Fruit fly (Drosophila melanogaster) whole organism, pupa: ENCODE data around the gene CG8765.

Experiments used
- CG10348 ChIP-seq: fragments of 200-800 bp; sonication (Bioruptor generic); IDR thresholded peaks from 2 replicates; pipeline ENCODE4 v1.3.6; 2022; ENCODE audit warnings: missing biosample characterization, missing genetic modification characterization
- CG12605 ChIP-seq: fragments of 200-800 bp; sonication (Bioruptor generic); IDR thresholded peaks from 2 replicates; pipeline ENCODE4 v1.3.6; 2022; ENCODE audit warnings: missing biosample characterization, missing genetic modification characterization
- CG13204 ChIP-seq: fragments of 200-800 bp; sonication (Bioruptor generic); optimal IDR thresholded peaks from 2 replicates; lab custom pipeline; 2018; ENCODE audit warnings: missing biosample characterization, mild to moderate bottlenecking, missing genetic modification characterization, moderate library complexity
- CG14655 ChIP-seq: fragments of 200-800 bp; sonication (Bioruptor generic); optimal IDR thresholded peaks from 3 replicates; lab custom pipeline; 2017; ENCODE audit warnings: mild to moderate bottlenecking, missing biosample characterization, missing genetic modification reagents, missing genetic modification characterization
- CG15710 ChIP-seq: fragments of 200-800 bp; sonication (Bioruptor generic); optimal IDR thresholded peaks from 2 replicates; lab custom pipeline; 2018; ENCODE audit warnings: missing biosample characterization, mild to moderate bottlenecking, missing genetic modification characterization, moderate library complexity
- CG17806 ChIP-seq: fragments of 200-800 bp; sonication (Bioruptor generic); optimal IDR thresholded peaks from 2 replicates; lab custom pipeline; 2018; ENCODE audit warnings: missing biosample characterization, mild to moderate bottlenecking, missing genetic modification characterization, moderate library complexity
- CG32121 ChIP-seq: fragments of 200-800 bp; sonication (Bioruptor generic); IDR thresholded peaks from 2 replicates; pipeline ENCODE4 v1.3.6; 2022; ENCODE audit warnings: missing biosample characterization, missing genetic modification characterization
- CG34367 ChIP-seq: fragments of 200-800 bp; sonication (Bioruptor generic); optimal IDR thresholded peaks from 2 replicates; lab custom pipeline; 2018; ENCODE audit warnings: missing biosample characterization, mild to moderate bottlenecking, missing genetic modification characterization
- CG4496 ChIP-seq: fragments of 200-800 bp; sonication (Bioruptor generic); IDR thresholded peaks from 3 replicates; pipeline ENCODE4 v1.3.6; 2022; ENCODE audit warnings: missing biosample characterization, missing genetic modification characterization
- CG8159 ChIP-seq: fragments of 200-800 bp; sonication (Bioruptor generic); optimal IDR thresholded peaks from 3 replicates; lab custom pipeline; 2018; ENCODE audit warnings: missing biosample characterization, mild to moderate bottlenecking, missing genetic modification characterization, moderate library complexity
- CG8301 ChIP-seq: fragments of 200-800 bp; sonication (Bioruptor generic); optimal IDR thresholded peaks from 2 replicates; lab custom pipeline; 2018; ENCODE audit warnings: missing biosample characterization, mild to moderate bottlenecking, missing genetic modification characterization
- CG9948 ChIP-seq: fragments of 200-800 bp; sonication (Bioruptor generic); optimal IDR thresholded peaks from 2 replicates; lab custom pipeline; 2018; ENCODE audit warnings: missing biosample characterization, mild to moderate bottlenecking, missing genetic modification characterization, moderate library complexity
- D1 ChIP-seq: fragments of 200-800 bp; sonication (Bioruptor generic); optimal IDR thresholded peaks from 2 replicates; lab custom pipeline; 2018; ENCODE audit warnings: missing biosample characterization, mild to moderate bottlenecking, missing genetic modification characterization, moderate library complexity
- EcR ChIP-seq: fragments of 200-800 bp; sonication (Bioruptor generic); optimal IDR thresholded peaks from 3 replicates; lab custom pipeline; 2019; ENCODE audit warnings: missing biosample characterization, missing genetic modification characterization, mild to moderate bottlenecking, moderate library complexity, missing genetic modification reagents
- Ets98B ChIP-seq: fragments of 200-800 bp; sonication (Bioruptor generic); IDR thresholded peaks from 2 replicates; pipeline ENCODE4 v1.3.6; 2022; ENCODE audit warnings: missing biosample characterization, missing genetic modification characterization
- Pif1A ChIP-seq: fragments of 200-800 bp; sonication (Bioruptor generic); optimal IDR thresholded peaks from 3 replicates; lab custom pipeline; 2016; ENCODE audit warnings: missing biosample characterization, missing genetic modification characterization
- Pif1B ChIP-seq: fragments of 200-800 bp; sonication (Bioruptor generic); optimal IDR thresholded peaks from 3 replicates; lab custom pipeline; 2016; ENCODE audit warnings: missing biosample characterization, missing genetic modification characterization
- Snoo ChIP-seq: fragments of 200-800 bp; sonication (Bioruptor generic); optimal IDR thresholded peaks from 3 replicates; lab custom pipeline; 2017; ENCODE audit warnings: missing biosample characterization, mild to moderate bottlenecking, missing genetic modification characterization, inconsistent platforms
- fd96Ca ChIP-seq: fragments of 200-800 bp; sonication (Bioruptor generic); IDR thresholded peaks from 3 replicates; pipeline ENCODE4 v1.3.6; 2022; ENCODE audit warnings: missing biosample characterization, missing genetic modification characterization
- gl ChIP-seq: fragments of 200-800 bp; sonication (Bioruptor generic); optimal IDR thresholded peaks from 2 replicates; lab custom pipeline; 2018; ENCODE audit warnings: missing biosample characterization, mild to moderate bottlenecking, missing genetic modification characterization
- rn ChIP-seq: fragments of 200-800 bp; sonication (Bioruptor generic); IDR thresholded peaks from 2 replicates; pipeline ENCODE4 v1.3.6; 2022; ENCODE audit warnings: missing biosample characterization, missing genetic modification characterization

Gene CG8765

DNA sequence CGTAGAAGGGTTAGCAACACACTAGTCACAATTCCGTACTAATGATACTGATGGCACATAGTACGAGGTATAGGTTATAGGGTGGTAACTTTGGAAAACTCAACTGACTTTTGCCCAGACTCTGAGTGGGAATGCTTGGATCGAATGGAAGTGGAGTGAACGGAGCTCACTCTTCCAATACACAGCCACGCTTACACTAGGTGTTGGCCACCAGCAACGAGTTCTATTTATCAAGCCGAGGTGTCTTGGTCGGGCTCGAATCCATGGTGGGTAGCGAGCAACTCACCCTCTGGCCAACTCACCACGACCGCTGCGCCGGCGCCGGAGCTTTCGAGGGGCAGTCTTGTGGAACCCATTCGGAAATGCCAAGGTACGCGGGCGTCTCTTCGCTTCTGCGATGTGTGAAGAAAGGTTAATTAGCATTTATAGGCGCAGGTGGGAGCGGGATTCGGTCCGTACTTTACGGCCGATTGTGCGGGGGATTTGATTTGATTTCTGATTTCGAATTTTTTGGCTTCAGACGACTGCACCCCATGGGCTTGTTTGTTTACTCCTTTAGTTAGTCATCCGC is 8.0 kb upstream of the CG8765 start, which contains the start of gene verm:
TSS of gene verm (minus strand) at position 204 of the 571 bp plus-strand sequence.
- TF ChIP-seq CG13204 (GFP tag; lab: Kevin White, UChicago) (peak; percentile 14), rn (GFP tag; lab: Robert Waterston, UW) (no peak), gl (no peak), CG32121 (GFP tag; lab: Robert Waterston, UW) (no peak), Snoo (tag; lab: Kevin White, UChicago) (no peak), CG4496 (GFP tag; lab: Robert Waterston, UW) (0 out of 3 replicates have a peak, but pooled peaks have one; percentile 36), CG12605 (GFP tag; lab: Robert Waterston, UW) (peak; percentile 26; the same call in 1 of the 2 replicates), Ets98B (GFP tag; lab: Robert Waterston, UW) (peak; percentile 28; the same call in 1 of the 2 replicates)
- TF ChIP-seq, all 21 proteins: peak for 4

DNA sequence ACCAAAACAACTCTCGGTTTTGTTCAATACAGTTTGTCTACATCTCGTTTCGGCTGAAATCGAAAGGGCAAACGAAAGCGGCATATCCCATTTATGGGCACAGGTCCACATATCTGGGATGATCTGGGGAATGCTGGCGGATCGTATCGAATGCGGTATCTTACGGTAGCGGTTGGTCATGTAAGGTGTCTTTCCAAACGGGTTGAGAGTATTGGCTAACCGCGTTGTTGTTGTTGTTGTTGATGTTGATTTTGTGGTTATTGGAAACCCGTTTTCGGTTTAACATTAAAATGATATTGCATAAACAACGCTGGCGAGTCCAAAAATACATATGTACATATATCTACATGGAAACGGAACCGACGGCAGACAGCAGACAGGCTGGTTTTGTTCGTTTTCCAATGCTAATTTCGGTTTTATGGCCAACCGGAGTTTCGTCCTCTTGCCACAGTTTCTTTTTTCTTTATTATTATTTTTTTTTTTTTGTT is 7.0 kb upstream of the CG8765 start:
- TF ChIP-seq CG12605 (GFP tag; lab: Robert Waterston, UW) = no peak
- 0 out of 3 replicates have a peak, but pooled peaks have one; percentile 48 for TF ChIP-seq fd96Ca (GFP tag; lab: Robert Waterston, UW)
- TF ChIP-seq CG9948 = no peak
- TF ChIP-seq CG34367 (tag; lab: Kevin White, UChicago) = no peak
- no peak for TF ChIP-seq CG17806 (tag; lab: Kevin White, UChicago)
- TF ChIP-seq CG4496 (GFP tag; lab: Robert Waterston, UW) = peak; percentile 19; the same call in 2 of the 3 replicates
- TF ChIP-seq rn (GFP tag; lab: Robert Waterston, UW) = no peak
- peak; percentile 16 for TF ChIP-seq Pif1B (GFP tag; lab: Kevin White, UChicago)
- TF ChIP-seq CG8159 (tag; lab: Kevin White, UChicago) = no peak
- TF ChIP-seq CG13204 (GFP tag; lab: Kevin White, UChicago) = peak; percentile 5
- TF ChIP-seq gl = no peak
- peak; percentile 80 for TF ChIP-seq CG8301 (tag; lab: Kevin White, UChicago)
- TF ChIP-seq Ets98B (GFP tag; lab: Robert Waterston, UW) = peak; percentile 54; the same call in 1 of the 2 replicates
- no peak for TF ChIP-seq Pif1A (GFP tag; lab: Kevin White, UChicago)
- TF ChIP-seq CG14655 (GFP tag; lab: Kevin White, UChicago) = no peak
- no peak for TF ChIP-seq Snoo (tag; lab: Kevin White, UChicago)
- no peak for TF ChIP-seq D1
- TF ChIP-seq CG10348 (GFP tag; lab: Robert Waterston, UW) = no peak
- TF ChIP-seq CG15710 (tag; lab: Kevin White, UChicago) = no peak
- TF ChIP-seq CG32121 (GFP tag; lab: Robert Waterston, UW) = no peak
- TF ChIP-seq EcR = peak; percentile 50
- TF ChIP-seq, all 21 proteins: peak for 7

DNA sequence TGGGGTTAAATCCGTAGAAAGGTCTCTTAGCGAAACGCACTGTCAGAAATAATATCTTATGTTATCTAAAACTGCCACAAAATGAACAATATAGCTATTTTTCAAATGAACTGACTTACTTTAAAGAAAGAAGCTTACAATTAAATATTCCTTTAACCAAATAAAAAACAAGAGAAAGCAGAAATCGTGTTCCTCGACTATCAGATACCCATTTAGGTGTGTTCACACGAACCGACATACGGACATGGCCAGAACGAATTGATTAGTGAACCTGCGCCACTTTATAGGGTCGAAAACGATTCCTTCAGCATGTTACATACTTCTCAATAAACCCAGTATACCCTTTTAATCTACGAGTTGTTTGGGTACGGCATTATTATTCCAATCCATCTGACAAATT is 3.6 kb downstream of the CG8765 start:
- TF ChIP-seq CG10348 (GFP tag; lab: Robert Waterston, UW) (no peak), CG4496 (GFP tag; lab: Robert Waterston, UW) (no peak), CG34367 (tag; lab: Kevin White, UChicago) (no peak), Pif1B (GFP tag; lab: Kevin White, UChicago) (no peak), CG14655 (GFP tag; lab: Kevin White, UChicago) (no peak), fd96Ca (GFP tag; lab: Robert Waterston, UW) (no peak), CG13204 (GFP tag; lab: Kevin White, UChicago) (no peak), CG8301 (tag; lab: Kevin White, UChicago) (no peak), CG17806 (tag; lab: Kevin White, UChicago) (no peak), Ets98B (GFP tag; lab: Robert Waterston, UW) (no peak), CG15710 (tag; lab: Kevin White, UChicago) (no peak), CG8159 (tag; lab: Kevin White, UChicago) (no peak), EcR (no peak), gl (no peak), rn (GFP tag; lab: Robert Waterston, UW) (no peak), CG9948 (no peak), Snoo (tag; lab: Kevin White, UChicago) (no peak)

DNA sequence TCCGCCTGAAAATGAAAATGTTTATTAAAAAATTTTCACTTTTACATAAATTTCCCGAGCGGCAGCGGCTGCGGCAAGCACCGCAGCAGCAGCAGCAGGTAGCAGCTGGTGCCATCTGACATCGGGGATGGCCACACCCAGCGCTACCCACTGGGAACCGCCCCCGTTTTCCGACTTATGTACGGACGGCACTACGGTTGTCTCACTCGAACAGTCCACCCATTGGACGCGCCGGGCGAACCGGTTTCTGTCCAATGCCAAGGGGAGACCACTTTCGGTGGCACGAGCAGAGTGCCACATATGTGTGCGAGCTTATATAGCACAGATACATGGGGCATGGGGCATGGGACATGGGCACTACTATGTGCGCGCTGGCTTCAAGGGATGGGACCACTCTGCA is 4.3 kb downstream of the CG8765 start:
- TF ChIP-seq CG4496 (GFP tag; lab: Robert Waterston, UW) = 0 out of 3 replicates have a peak, but pooled peaks have one; percentile 12
- TF ChIP-seq D1 = no peak
- TF ChIP-seq, all 21 proteins: peak for 1

DNA sequence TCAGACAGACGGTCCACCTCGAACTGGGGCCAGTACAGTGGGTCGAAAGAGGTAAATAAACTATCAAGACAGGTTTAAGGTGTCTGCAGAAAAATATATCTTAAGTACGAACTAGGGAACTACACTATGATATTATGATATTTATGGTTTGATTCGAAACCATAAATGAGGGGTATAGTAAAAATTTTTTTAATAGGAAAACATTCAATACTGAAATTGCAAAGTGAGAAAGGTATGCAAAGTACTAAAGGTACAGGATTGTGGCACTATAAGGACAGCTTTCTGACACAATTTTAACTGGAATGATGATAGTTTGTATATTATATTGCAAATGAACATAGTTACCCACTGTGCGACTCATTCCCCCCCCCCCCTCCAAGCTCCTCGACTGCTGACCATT is 11.1 kb downstream of the CG8765 start:
- no peak for TF ChIP-seq rn (GFP tag; lab: Robert Waterston, UW)
- no peak for TF ChIP-seq CG32121 (GFP tag; lab: Robert Waterston, UW)
- no peak for TF ChIP-seq CG10348 (GFP tag; lab: Robert Waterston, UW)
- TF ChIP-seq CG15710 (tag; lab: Kevin White, UChicago) = peak; percentile 22
- peak; percentile 36 for TF ChIP-seq Snoo (tag; lab: Kevin White, UChicago)
- TF ChIP-seq Pif1B (GFP tag; lab: Kevin White, UChicago) = peak; percentile 15
- no peak for TF ChIP-seq EcR
- TF ChIP-seq CG4496 (GFP tag; lab: Robert Waterston, UW) = peak; percentile 27; the same call in 1 of the 3 replicates
- TF ChIP-seq CG14655 (GFP tag; lab: Kevin White, UChicago) = no peak
- TF ChIP-seq CG8159 (tag; lab: Kevin White, UChicago) = peak; percentile 66
- peak; percentile 43 for TF ChIP-seq CG8301 (tag; lab: Kevin White, UChicago)
- no peak for TF ChIP-seq Ets98B (GFP tag; lab: Robert Waterston, UW)
- peak; percentile 7 for TF ChIP-seq Pif1A (GFP tag; lab: Kevin White, UChicago)
- TF ChIP-seq CG9948 = peak; percentile 34
